Fruit fly (Drosophila melanogaster) whole organism, embryonic: Measurements from ENCODE around the gene MED14.
A peak's percentile ranks its signal among the peaks of the same experiment; 100 is the strongest.

Source experiments
- Adf1 ChIP-seq: fragments of 200-800 bp; sonication (Bioruptor generic); IDR thresholded peaks from 2 replicates; pipeline ENCODE4 v1.3.6; 2022; ENCODE audit warnings: missing biosample characterization, missing genetic modification characterization
- Atf-2 ChIP-seq: fragments of 200-800 bp; sonication (Bioruptor generic); optimal IDR thresholded peaks from 2 replicates; lab custom pipeline; 2016; ENCODE audit warnings: missing biosample characterization, missing genetic modification characterization
- CG11093 ChIP-seq: fragments of 200-800 bp; sonication (Bioruptor generic); IDR thresholded peaks from 3 replicates; pipeline ENCODE4 v1.3.6; 2022; ENCODE audit warnings: missing biosample characterization, missing genetic modification characterization
- CG11560 ChIP-seq: fragments of 200-800 bp; sonication (Bioruptor generic); IDR thresholded peaks from 3 replicates; pipeline ENCODE4 v1.3.6; 2022; ENCODE audit warnings: missing biosample characterization, missing genetic modification characterization
- CG11696 ChIP-seq: fragments of 200-800 bp; sonication (Bioruptor generic); IDR thresholded peaks from 2 replicates; pipeline ENCODE4 v1.3.6; 2022; ENCODE audit warnings: missing biosample characterization, missing genetic modification characterization
- CG1233 ChIP-seq: fragments of 200-800 bp; sonication (Bioruptor generic); optimal IDR thresholded peaks from 4 replicates; lab custom pipeline; 2018; ENCODE audit warnings: missing biosample characterization, mild to moderate bottlenecking, missing genetic modification characterization
- CG14965 ChIP-seq: fragments of 200-800 bp; sonication (Bioruptor generic); optimal IDR thresholded peaks from 2 replicates; lab custom pipeline; 2016; ENCODE audit warnings: missing biosample characterization, missing genetic modification characterization, borderline replicate concordance
- CG15696 ChIP-seq: fragments of 200-800 bp; sonication (Bioruptor generic); optimal IDR thresholded peaks from 2 replicates; lab custom pipeline; 2019; ENCODE audit warnings: missing biosample characterization, mild to moderate bottlenecking, missing genetic modification characterization, moderate library complexity
- CG3065 ChIP-seq: fragments of 200-800 bp; sonication (Bioruptor generic); optimal IDR thresholded peaks from 2 replicates; lab custom pipeline; 2016; ENCODE audit warnings: missing biosample characterization, missing genetic modification characterization
- CG34224 ChIP-seq: fragments of 200-800 bp; sonication (Bioruptor generic); IDR thresholded peaks from 3 replicates; pipeline ENCODE4 v1.3.6; 2022; ENCODE audit warnings: missing biosample characterization, missing genetic modification characterization; ENCODE audit not compliant: partially characterized antibody
- CG4328 ChIP-seq: fragments of 200-800 bp; sonication (Bioruptor generic); optimal IDR thresholded peaks from 3 replicates; lab custom pipeline; 2017; ENCODE audit warnings: missing biosample characterization, missing genetic modification reagents, missing genetic modification characterization
- CG5245 ChIP-seq: fragments of 200-800 bp; sonication (Bioruptor generic); optimal IDR thresholded peaks from 3 replicates; lab custom pipeline; 2016; ENCODE audit warnings: missing biosample characterization, missing genetic modification characterization
- CG6765 ChIP-seq: fragments of 200-800 bp; sonication (Bioruptor generic); optimal IDR thresholded peaks from 3 replicates; lab custom pipeline; 2017; ENCODE audit warnings: missing biosample characterization, mild to moderate bottlenecking, missing genetic modification characterization
- CG6813 ChIP-seq: fragments of 200-800 bp; sonication (Bioruptor generic); optimal IDR thresholded peaks from 2 replicates; lab custom pipeline; 2017; ENCODE audit warnings: missing biosample characterization, missing genetic modification characterization, mild to moderate bottlenecking, moderate library complexity, missing genetic modification reagents
- CG7839 ChIP-seq: fragments of 200-800 bp; sonication (Bioruptor generic); optimal IDR thresholded peaks from 3 replicates; lab custom pipeline; 2018; ENCODE audit warnings: missing biosample characterization, mild to moderate bottlenecking, missing genetic modification characterization, moderate library complexity
- CG7987 ChIP-seq: fragments of 200-800 bp; sonication (Bioruptor generic); optimal IDR thresholded peaks from 2 replicates; lab custom pipeline; 2018; ENCODE audit warnings: missing biosample characterization, mild to moderate bottlenecking, missing genetic modification characterization, moderate library complexity
- CG8765 ChIP-seq: fragments of 200-800 bp; sonication (Bioruptor generic); IDR thresholded peaks from 2 replicates; pipeline ENCODE4 v1.3.6; 2022; ENCODE audit warnings: missing biosample characterization, missing genetic modification characterization
- CG9797 ChIP-seq: fragments of 200-800 bp; sonication (Bioruptor generic); optimal IDR thresholded peaks from 3 replicates; lab custom pipeline; 2018; ENCODE audit warnings: missing biosample characterization, mild to moderate bottlenecking, missing genetic modification characterization
- CG9817 ChIP-seq: fragments of 200-800 bp; sonication (Bioruptor generic); optimal IDR thresholded peaks from 2 replicates; lab custom pipeline; 2018; ENCODE audit warnings: missing biosample characterization, mild to moderate bottlenecking, missing genetic modification characterization, moderate library complexity
- Fer3 ChIP-seq: fragments of 200-800 bp; sonication (Bioruptor generic); optimal IDR thresholded peaks from 2 replicates; lab custom pipeline; 2018; ENCODE audit warnings: missing biosample characterization, mild to moderate bottlenecking, missing genetic modification characterization, moderate library complexity
- HLHmδ ChIP-seq: fragments of 200-800 bp; sonication (Bioruptor generic); optimal IDR thresholded peaks from 2 replicates; lab custom pipeline; 2018; ENCODE audit warnings: missing biosample characterization, mild to moderate bottlenecking, missing genetic modification characterization, moderate library complexity
- Hr78 ChIP-seq, 2 experiments: fragments of 200-800 bp in 1 of 2; fragments of >200 bp in 1 of 2; sonication (Bioruptor generic) in 1 of 2; optimal IDR thresholded peaks; 2 replicates each; lab custom pipeline; 2017 to 2019; ENCODE audit warnings: missing biosample characterization in 2 of 2, missing genetic modification characterization in 2 of 2, mild to moderate bottlenecking in 1 of 2, moderate library complexity in 1 of 2
- Hsf ChIP-seq: fragments of 200-800 bp; sonication (Bioruptor generic); optimal IDR thresholded peaks from 3 replicates; lab custom pipeline; 2016; ENCODE audit warnings: missing biosample characterization, missing genetic modification characterization
- Lhr ChIP-seq: fragments of 200-800 bp; sonication (Bioruptor generic); optimal IDR thresholded peaks from 3 replicates; lab custom pipeline; 2017; ENCODE audit warnings: mild to moderate bottlenecking, missing biosample characterization, missing genetic modification reagents, missing genetic modification characterization
- Mes4 ChIP-seq: fragments of 200-800 bp; sonication (Bioruptor generic); optimal IDR thresholded peaks from 2 replicates; lab custom pipeline; 2016; ENCODE audit warnings: missing biosample characterization, missing genetic modification characterization
- Oli ChIP-seq: fragments of 200-800 bp; sonication (Bioruptor generic); optimal IDR thresholded peaks from 2 replicates; lab custom pipeline; 2018; ENCODE audit warnings: missing biosample characterization, mild to moderate bottlenecking, missing genetic modification characterization, moderate library complexity
- Pdp1 ChIP-seq, 2 experiments: fragments of 200-800 bp; sonication (Bioruptor generic); optimal IDR thresholded peaks; 3 replicates each; lab custom pipeline; 2016; ENCODE audit warnings: missing biosample characterization in 2 of 2, missing genetic modification characterization in 2 of 2, mild to moderate bottlenecking in 1 of 2, moderate library complexity in 1 of 2
- Ptx1 ChIP-seq: fragments of 200-800 bp; sonication (Bioruptor generic); IDR thresholded peaks from 2 replicates; pipeline ENCODE4 v1.3.6; 2022; ENCODE audit warnings: missing biosample characterization, missing genetic modification characterization
- YL-1 ChIP-seq: fragments of 200-800 bp; sonication (Bioruptor generic); optimal IDR thresholded peaks from 3 replicates; lab custom pipeline; 2017; ENCODE audit warnings: missing biosample characterization, mild to moderate bottlenecking, missing genetic modification characterization
- al ChIP-seq: fragments of 200-800 bp; sonication (Bioruptor generic); IDR thresholded peaks from 2 replicates; pipeline ENCODE4 v1.3.6; 2022; ENCODE audit warnings: missing biosample characterization, missing genetic modification characterization
- bcd ChIP-seq: fragments of 200-800 bp; sonication (Bioruptor generic); optimal IDR thresholded peaks from 2 replicates; lab custom pipeline; 2017; ENCODE audit warnings: missing biosample characterization, mild to moderate bottlenecking, missing genetic modification characterization
- cg ChIP-seq: fragments of 200-800 bp; sonication (Bioruptor generic); optimal IDR thresholded peaks from 3 replicates; lab custom pipeline; 2019; ENCODE audit warnings: missing biosample characterization, mild to moderate bottlenecking, missing genetic modification characterization, moderate library complexity
- dimm ChIP-seq: fragments of 200-800 bp; sonication (Bioruptor generic); IDR thresholded peaks from 2 replicates; pipeline ENCODE4 v1.3.6; 2022; ENCODE audit warnings: missing biosample characterization, missing genetic modification characterization
- fd3F ChIP-seq: fragments of 200-800 bp; sonication (Bioruptor generic); optimal IDR thresholded peaks from 2 replicates; lab custom pipeline; 2018; ENCODE audit warnings: missing biosample characterization, mild to moderate bottlenecking, missing genetic modification characterization, moderate library complexity
- jigr1 ChIP-seq: fragments of 200-800 bp; sonication (Bioruptor generic); IDR thresholded peaks from 3 replicates; pipeline ENCODE4 v1.3.6; 2022; ENCODE audit warnings: missing biosample characterization, missing genetic modification characterization
- lilli ChIP-seq: fragments of 200-800 bp; sonication (Bioruptor generic); optimal IDR thresholded peaks from 3 replicates; lab custom pipeline; 2016; ENCODE audit warnings: missing biosample characterization, missing genetic modification characterization
- phol ChIP-seq: fragments of 200-800 bp; sonication (Bioruptor generic); optimal IDR thresholded peaks from 3 replicates; lab custom pipeline; 2018; ENCODE audit warnings: missing biosample characterization, mild to moderate bottlenecking, missing genetic modification characterization, moderate library complexity
- pita ChIP-seq: fragments of 200-800 bp; sonication (Bioruptor generic); optimal IDR thresholded peaks from 2 replicates; lab custom pipeline; 2017; ENCODE audit warnings: missing biosample characterization, mild to moderate bottlenecking, missing genetic modification characterization
- sens ChIP-seq: fragments of 200-800 bp; sonication (Bioruptor generic); peaks from one replicate; lab custom pipeline; 2016; ENCODE audit warnings: missing biosample characterization, missing genetic modification characterization
- sisA ChIP-seq: fragments of 200-800 bp; sonication (Bioruptor generic); IDR thresholded peaks from 2 replicates; pipeline ENCODE4 v1.3.6; 2022; ENCODE audit warnings: missing biosample characterization, missing genetic modification characterization
- slp2 ChIP-seq: fragments of 200-800 bp; sonication (Bioruptor generic); optimal IDR thresholded peaks from 2 replicates; lab custom pipeline; 2016; ENCODE audit warnings: missing biosample characterization, missing genetic modification characterization
- sr ChIP-seq: fragments of 200-800 bp; sonication (Bioruptor generic); IDR thresholded peaks from 3 replicates; pipeline ENCODE4 v1.3.6; 2022; ENCODE audit warnings: missing biosample characterization, missing genetic modification characterization
- twi ChIP-seq: fragments of 200-800 bp; optimal IDR thresholded peaks from 2 replicates; lab custom pipeline; 2019; ENCODE audit warnings: missing biosample characterization, mild to moderate bottlenecking, missing genetic modification characterization, moderate library complexity
- tx ChIP-seq: fragments of 200-800 bp; sonication (Bioruptor generic); optimal IDR thresholded peaks from 2 replicates; lab custom pipeline; 2016; ENCODE audit warnings: missing biosample characterization, missing genetic modification characterization
- vfl ChIP-seq: fragments of 200-800 bp; sonication (Bioruptor generic); optimal IDR thresholded peaks from 2 replicates; lab custom pipeline; 2016; ENCODE audit warnings: missing biosample characterization, missing genetic modification characterization

MED14 gene

DNA sequence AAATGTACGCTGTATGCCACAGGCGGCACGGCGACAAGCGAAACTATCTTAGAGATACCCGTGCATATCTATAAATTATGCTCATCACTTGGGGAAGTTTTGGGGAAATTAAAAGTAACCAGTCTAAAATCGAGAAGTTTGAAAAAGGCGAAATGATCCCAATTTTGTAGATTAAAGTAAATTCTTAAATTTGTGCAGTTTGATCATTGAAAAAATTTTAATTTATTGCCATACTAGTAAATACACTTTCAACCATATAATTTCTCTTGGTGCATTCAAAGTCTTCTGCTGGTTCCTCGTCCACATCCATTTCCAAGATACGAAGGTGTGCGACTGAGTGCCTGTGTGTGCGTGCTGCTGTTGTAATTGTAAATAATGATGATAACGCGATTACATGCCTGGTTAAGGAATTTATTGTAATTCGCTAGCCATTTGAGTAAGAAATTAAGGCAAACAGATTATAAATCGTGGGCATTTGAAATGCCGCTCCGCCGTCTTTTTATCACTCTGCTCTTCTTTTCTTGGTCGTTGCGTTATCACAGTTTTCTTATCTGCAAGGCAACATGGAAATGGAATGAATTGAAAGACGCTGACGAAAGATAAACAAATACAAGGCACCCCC, 22.5 kb downstream of the MED14 start (continued):
- peak; percentile 83 for TF ChIP-seq tx (GFP tag; lab: Kevin White, UChicago)
- peak; percentile 47 for TF ChIP-seq CG7987 (GFP tag; lab: Kevin White, UChicago)
- peak; percentile 93 for TF ChIP-seq phol (tag; lab: Kevin White, UChicago)
- peak; percentile 61 for TF ChIP-seq CG9817
- peak; percentile 76 for TF ChIP-seq CG3065 (GFP tag; lab: Kevin White, UChicago)
- TF ChIP-seq CG4328 (GFP tag; lab: Kevin White, UChicago): peak; percentile 30
- TF ChIP-seq CG11560 (tag; lab: Robert Waterston, UW): peak; percentile 72; the same call in 2 of the 3 replicates
- TF ChIP-seq Atf-2 (GFP tag; lab: Kevin White, UChicago): peak; percentile 81
- TF ChIP-seq dimm (GFP tag; lab: Robert Waterston, UW): peak; percentile 64
- peak; percentile 86 for TF ChIP-seq CG1233
- TF ChIP-seq lilli: peak; percentile 74
- TF ChIP-seq CG11093 (GFP tag; lab: Robert Waterston, UW): peak; percentile 84
- peak in 1 of 2 experiments; percentile 31 for TF ChIP-seq Hr78 (GFP tag; optimal IDR thresholded peaks at IDR 0.05; lab: Kevin White, UChicago)
- TF ChIP-seq CG7839 (tag; lab: Kevin White, UChicago): peak; percentile 89
- peak; percentile 81 for TF ChIP-seq Mes4
- TF ChIP-seq sr (GFP tag; lab: Robert Waterston, UW): 0 out of 3 replicates have a peak, but pooled peaks have one; percentile 20
- peak; percentile 87 for TF ChIP-seq slp2 (GFP tag; lab: Kevin White, UChicago)
- TF ChIP-seq CG11696 (GFP tag; lab: Robert Waterston, UW): peak; percentile 79
- peak; percentile 94 for TF ChIP-seq Oli (tag; lab: Kevin White, UChicago)
- peak; percentile 86 for TF ChIP-seq Fer3
- 0 out of 2 replicates have a peak, but pooled peaks have one; percentile 10 for TF ChIP-seq Adf1
- TF ChIP-seq al (GFP tag; lab: Robert Waterston, UW): no peak
- peak; percentile 68 for TF ChIP-seq fd3F
- peak; percentile 30 for TF ChIP-seq twi (tag; lab: Kevin White, UChicago)
- TF ChIP-seq Hsf (GFP tag; lab: Kevin White, UChicago): peak; percentile 86
- TF ChIP-seq vfl (GFP tag; lab: Kevin White, UChicago): no peak
- peak; percentile 87 for TF ChIP-seq CG5245 (GFP tag; lab: Kevin White, UChicago)
- TF ChIP-seq CG15696 (tag; lab: Kevin White, UChicago): peak; percentile 67
- peak; percentile 81 for TF ChIP-seq bcd (GFP tag; lab: Kevin White, UChicago)
- TF ChIP-seq sisA (GFP tag; lab: Robert Waterston, UW): peak; percentile 82
- TF ChIP-seq CG14965 (GFP tag; lab: Kevin White, UChicago): peak; percentile 45
- TF ChIP-seq YL-1: no peak
- peak; percentile 93 for TF ChIP-seq Ptx1 (GFP tag; lab: Robert Waterston, UW)
- TF ChIP-seq CG34224: no peak
- TF ChIP-seq cg: peak; percentile 46
- TF ChIP-seq CG9797 (GFP tag; lab: Kevin White, UChicago): no peak
- no peak for TF ChIP-seq pita (GFP tag; lab: Kevin White, UChicago)
- peak; percentile 64 for TF ChIP-seq Lhr

DNA sequence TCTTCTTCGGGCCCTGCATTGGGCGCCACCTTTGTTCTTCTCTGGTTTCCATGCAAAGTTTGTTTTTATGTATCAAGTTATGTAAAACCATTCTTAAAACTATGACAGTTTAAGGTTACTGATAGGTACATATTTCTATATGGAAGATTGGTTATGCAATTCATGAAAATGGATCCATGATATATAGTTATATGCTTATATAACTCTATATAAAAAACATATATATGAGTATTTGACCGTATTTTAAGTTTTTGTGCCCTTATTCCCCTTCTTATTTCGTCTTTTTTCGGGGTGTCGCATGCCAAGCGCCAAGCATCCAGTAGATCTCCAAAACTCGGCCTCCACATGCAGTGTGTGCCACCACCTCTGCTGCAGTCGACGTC, 23.0 kb downstream of the MED14 start:
- TF ChIP-seq jigr1 (GFP tag; lab: Robert Waterston, UW) (no peak), HLHmδ (peak; percentile 6), CG6813 (peak; percentile 45), CG8765 (no peak), CG6765 (GFP tag; lab: Kevin White, UChicago) (peak; percentile 32), sens (GFP tag; lab: Kevin White, UChicago) (peak; percentile 70), sisA (GFP tag; lab: Robert Waterston, UW) (no peak), Pdp1 (GFP tag; optimal IDR thresholded peaks at IDR 0.05; lab: Kevin White, UChicago) (peak in 1 of 2 experiments; percentile 95)
